Fruit fly (Drosophila melanogaster) whole organism, embryonic: Measurements from ENCODE around the gene Pnn.
A peak's percentile ranks its signal among the peaks of the same experiment; 100 is the strongest.

Experiments
- Aef1 ChIP-seq: fragments of 200-800 bp; sonication (Bioruptor generic); IDR thresholded peaks from 3 replicates; pipeline ENCODE4 v1.3.6; 2022; ENCODE audit warnings: missing biosample characterization, missing genetic modification characterization
- C15 ChIP-seq: fragments of 200-800 bp; sonication (Bioruptor generic); IDR thresholded peaks from 3 replicates; pipeline ENCODE4 v1.3.6; 2022; ENCODE audit warnings: missing biosample characterization, missing genetic modification characterization
- CG10209 ChIP-seq: fragments of 200-800 bp; sonication (Bioruptor generic); optimal IDR thresholded peaks from 3 replicates; lab custom pipeline; 2017; ENCODE audit warnings: missing biosample characterization, mild to moderate bottlenecking, missing genetic modification characterization, missing genetic modification reagents
- CG10267 ChIP-seq: fragments of 200-800 bp; sonication (Bioruptor generic); optimal IDR thresholded peaks from 2 replicates; lab custom pipeline; 2018; ENCODE audit warnings: missing biosample characterization, mild to moderate bottlenecking, missing genetic modification characterization, moderate library complexity
- CG10431 ChIP-seq: fragments of 200-800 bp; sonication (Bioruptor generic); optimal IDR thresholded peaks from 3 replicates; lab custom pipeline; 2018; ENCODE audit warnings: missing biosample characterization, mild to moderate bottlenecking, missing genetic modification characterization
- CG10462 ChIP-seq: fragments of 200-800 bp; sonication (Bioruptor generic); optimal IDR thresholded peaks from 2 replicates; lab custom pipeline; 2016; ENCODE audit warnings: missing biosample characterization, missing genetic modification characterization
- CG11560 ChIP-seq: fragments of 200-800 bp; sonication (Bioruptor generic); IDR thresholded peaks from 3 replicates; pipeline ENCODE4 v1.3.6; 2022; ENCODE audit warnings: missing biosample characterization, missing genetic modification characterization
- CG1233 ChIP-seq: fragments of 200-800 bp; sonication (Bioruptor generic); optimal IDR thresholded peaks from 4 replicates; lab custom pipeline; 2018; ENCODE audit warnings: missing biosample characterization, mild to moderate bottlenecking, missing genetic modification characterization
- CG12391 ChIP-seq: fragments of 200-800 bp; sonication (Bioruptor generic); optimal IDR thresholded peaks from 3 replicates; lab custom pipeline; 2018; ENCODE audit warnings: missing biosample characterization, mild to moderate bottlenecking, missing genetic modification characterization, moderate library complexity
- CG12744 ChIP-seq: fragments of 200-800 bp; sonication (Bioruptor generic); optimal IDR thresholded peaks from 2 replicates; lab custom pipeline; 2016; ENCODE audit warnings: missing biosample characterization, missing genetic modification characterization
- CG15269 ChIP-seq: fragments of 200-800 bp; sonication (Bioruptor generic); optimal IDR thresholded peaks from 2 replicates; lab custom pipeline; 2018; ENCODE audit warnings: missing biosample characterization, mild to moderate bottlenecking, missing genetic modification characterization, moderate library complexity
- CG1529 ChIP-seq: fragments of 200-800 bp; sonication (Bioruptor generic); optimal IDR thresholded peaks from 3 replicates; lab custom pipeline; 2018; ENCODE audit warnings: missing biosample characterization, missing genetic modification characterization
- CG16815 ChIP-seq: fragments of 200-800 bp; sonication (Bioruptor generic); optimal IDR thresholded peaks from 3 replicates; lab custom pipeline; 2017; ENCODE audit warnings: missing biosample characterization, mild to moderate bottlenecking, missing genetic modification characterization
- CG17385 ChIP-seq: fragments of 200-800 bp; sonication (Bioruptor generic); optimal IDR thresholded peaks from 3 replicates; lab custom pipeline; 2018; ENCODE audit warnings: missing biosample characterization, mild to moderate bottlenecking, missing genetic modification characterization
- CG17829 ChIP-seq: fragments of 200-800 bp; optimal IDR thresholded peaks from 2 replicates; lab custom pipeline; 2019; ENCODE audit warnings: missing biosample characterization, mild to moderate bottlenecking, missing genetic modification characterization, moderate library complexity
- CG1792 ChIP-seq: fragments of 200-800 bp; sonication (Bioruptor generic); optimal IDR thresholded peaks from 2 replicates; lab custom pipeline; 2016; ENCODE audit warnings: missing biosample characterization, missing genetic modification characterization
- CG1832 ChIP-seq: fragments of 200-800 bp; sonication (Bioruptor generic); optimal IDR thresholded peaks from 2 replicates; lab custom pipeline; 2017; ENCODE audit warnings: missing biosample characterization, mild to moderate bottlenecking, missing genetic modification characterization, inconsistent platforms
- CG18619 ChIP-seq: fragments of 200-800 bp; sonication (Bioruptor generic); optimal IDR thresholded peaks from 3 replicates; lab custom pipeline; 2017; ENCODE audit warnings: missing biosample characterization, mild to moderate bottlenecking, missing genetic modification characterization
- CG33557 ChIP-seq: fragments of 200-800 bp; sonication (Bioruptor generic); optimal IDR thresholded peaks from 2 replicates; lab custom pipeline; 2019; ENCODE audit warnings: missing biosample characterization, mild to moderate bottlenecking, missing genetic modification characterization, moderate library complexity
- CG42726 ChIP-seq: fragments of 200-800 bp; sonication (Bioruptor generic); IDR thresholded peaks from 2 replicates; pipeline ENCODE4 v1.3.6; 2022; ENCODE audit warnings: missing biosample characterization, missing genetic modification characterization; ENCODE audit not compliant: partially characterized antibody
- CG4854 ChIP-seq: fragments of 200-800 bp; sonication (Bioruptor generic); optimal IDR thresholded peaks from 2 replicates; lab custom pipeline; 2016; ENCODE audit warnings: missing biosample characterization, missing genetic modification characterization, inconsistent platforms
- CG6791 ChIP-seq: fragments of 200-800 bp; sonication (Bioruptor generic); IDR thresholded peaks from 3 replicates; pipeline ENCODE4 v1.3.6; 2022; ENCODE audit warnings: missing biosample characterization, missing genetic modification characterization; ENCODE audit not compliant: partially characterized antibody
- CG8359 ChIP-seq: fragments of 200-800 bp; sonication (Bioruptor generic); optimal IDR thresholded peaks from 2 replicates; lab custom pipeline; 2017; ENCODE audit warnings: missing biosample characterization, mild to moderate bottlenecking, missing genetic modification characterization, borderline replicate concordance
- CG9932 ChIP-seq: fragments of 200-800 bp; sonication (Bioruptor generic); IDR thresholded peaks from 2 replicates; pipeline ENCODE4 v1.3.6; 2022; ENCODE audit warnings: missing biosample characterization, missing genetic modification characterization
- CkIIα-i1 ChIP-seq: fragments of 200-800 bp; sonication (Bioruptor generic); IDR thresholded peaks from 2 replicates; pipeline ENCODE4 v1.3.6; 2022; ENCODE audit warnings: missing biosample characterization, missing genetic modification characterization
- Drgx ChIP-seq: fragments of 200-800 bp; sonication (Bioruptor generic); IDR thresholded peaks from 2 replicates; pipeline ENCODE4 v1.3.6; 2022; ENCODE audit warnings: missing biosample characterization, missing genetic modification characterization
- E2f1 ChIP-seq: fragments of 200-800 bp; sonication (Bioruptor generic); IDR thresholded peaks from 2 replicates; pipeline ENCODE4 v1.3.6; 2022; ENCODE audit warnings: missing biosample characterization, missing genetic modification characterization
- H15 ChIP-seq: fragments of 200-800 bp; sonication (Bioruptor generic); IDR thresholded peaks from 3 replicates; pipeline ENCODE4 v1.3.6; 2022; ENCODE audit warnings: missing biosample characterization, missing genetic modification characterization
- HHEX ChIP-seq: fragments of 200-800 bp; sonication (Bioruptor generic); optimal IDR thresholded peaks from 3 replicates; lab custom pipeline; 2017; ENCODE audit warnings: missing biosample characterization, mild to moderate bottlenecking, missing genetic modification characterization, missing genetic modification reagents
- Hand ChIP-seq: fragments of 200-800 bp; sonication (Bioruptor generic); optimal IDR thresholded peaks from 2 replicates; lab custom pipeline; 2017; ENCODE audit warnings: mild to moderate bottlenecking, missing biosample characterization, missing genetic modification reagents, missing genetic modification characterization
- Mrtf ChIP-seq: fragments of 200-800 bp; sonication (Bioruptor generic); IDR thresholded peaks from 3 replicates; pipeline ENCODE4 v1.3.6; 2022; ENCODE audit warnings: missing biosample characterization, missing genetic modification characterization
- Rfx ChIP-seq: fragments of 200-800 bp; sonication (Bioruptor generic); IDR thresholded peaks from 2 replicates; pipeline ENCODE4 v1.3.6; 2022; ENCODE audit warnings: missing biosample characterization, missing genetic modification characterization
- Sox102F ChIP-seq: fragments of 200-800 bp; sonication (Bioruptor generic); optimal IDR thresholded peaks from 2 replicates; lab custom pipeline; 2018; ENCODE audit warnings: missing biosample characterization, mild to moderate bottlenecking, missing genetic modification characterization, moderate library complexity
- Ssrp ChIP-seq: fragments of 200-800 bp; sonication (Bioruptor generic); optimal IDR thresholded peaks from 2 replicates; lab custom pipeline; 2018; ENCODE audit warnings: missing biosample characterization, mild to moderate bottlenecking, missing genetic modification characterization, moderate library complexity
- Vsx1 ChIP-seq: fragments of 200-800 bp; sonication (Bioruptor generic); optimal IDR thresholded peaks from 2 replicates; lab custom pipeline; 2017; ENCODE audit warnings: missing biosample characterization, mild to moderate bottlenecking, missing genetic modification characterization, missing genetic modification reagents
- YL-1 ChIP-seq: fragments of 200-800 bp; sonication (Bioruptor generic); optimal IDR thresholded peaks from 3 replicates; lab custom pipeline; 2017; ENCODE audit warnings: missing biosample characterization, mild to moderate bottlenecking, missing genetic modification characterization
- cg ChIP-seq: fragments of 200-800 bp; sonication (Bioruptor generic); optimal IDR thresholded peaks from 3 replicates; lab custom pipeline; 2019; ENCODE audit warnings: missing biosample characterization, mild to moderate bottlenecking, missing genetic modification characterization, moderate library complexity
- chm ChIP-seq: fragments of 200-800 bp; sonication (Bioruptor generic); IDR thresholded peaks from 2 replicates; pipeline ENCODE4 v1.3.6; 2022; ENCODE audit warnings: missing biosample characterization, missing genetic modification characterization
- croc ChIP-seq: fragments of 200-800 bp; sonication (Bioruptor generic); conservative IDR thresholded peaks from 3 replicates; pipeline ENCODE4 v1.3.6; 2022; ENCODE audit warnings: missing biosample characterization, missing genetic modification characterization
- dimm ChIP-seq: fragments of 200-800 bp; sonication (Bioruptor generic); IDR thresholded peaks from 2 replicates; pipeline ENCODE4 v1.3.6; 2022; ENCODE audit warnings: missing biosample characterization, missing genetic modification characterization
- eve ChIP-seq, 2 experiments: fragments of >200 bp; optimal IDR thresholded peaks; 2 replicates each; lab custom pipeline; 2017; ENCODE audit warnings: missing biosample characterization in 2 of 2, missing genetic modification characterization in 2 of 2
- fd102C ChIP-seq: fragments of 200-800 bp; sonication (Bioruptor generic); optimal IDR thresholded peaks from 2 replicates; lab custom pipeline; 2018; ENCODE audit warnings: missing biosample characterization, mild to moderate bottlenecking, missing genetic modification characterization, moderate library complexity
- fu2 ChIP-seq: fragments of 200-800 bp; sonication (Bioruptor generic); optimal IDR thresholded peaks from 2 replicates; lab custom pipeline; 2016; ENCODE audit warnings: missing biosample characterization, missing genetic modification characterization
- ind ChIP-seq: fragments of 200-800 bp; sonication (Bioruptor generic); optimal IDR thresholded peaks from 3 replicates; lab custom pipeline; 2016; ENCODE audit warnings: missing biosample characterization, missing genetic modification characterization
- luna ChIP-seq: fragments of 200-800 bp; sonication (Bioruptor generic); optimal IDR thresholded peaks from 2 replicates; lab custom pipeline; 2016; ENCODE audit warnings: missing biosample characterization, missing genetic modification characterization
- odd ChIP-seq: fragments of 200-800 bp; sonication (Bioruptor generic); optimal IDR thresholded peaks from 2 replicates; lab custom pipeline; 2017; ENCODE audit warnings: missing biosample characterization, mild to moderate bottlenecking, missing genetic modification characterization
- run ChIP-seq: fragments of 200-800 bp; sonication (Bioruptor generic); optimal IDR thresholded peaks from 3 replicates; lab custom pipeline; 2018; ENCODE audit warnings: missing biosample characterization, mild to moderate bottlenecking, missing genetic modification characterization
- sr ChIP-seq: fragments of 200-800 bp; sonication (Bioruptor generic); IDR thresholded peaks from 3 replicates; pipeline ENCODE4 v1.3.6; 2022; ENCODE audit warnings: missing biosample characterization, missing genetic modification characterization
- tgo ChIP-seq: fragments of 200-800 bp; sonication (Bioruptor generic); IDR thresholded peaks from 3 replicates; pipeline ENCODE4 v1.3.6; 2022; ENCODE audit warnings: missing biosample characterization, missing genetic modification characterization
- tio ChIP-seq: fragments of 200-800 bp; sonication (Bioruptor generic); optimal IDR thresholded peaks from 2 replicates; lab custom pipeline; 2017; ENCODE audit warnings: missing biosample characterization, missing genetic modification characterization, inconsistent platforms
- trh ChIP-seq: fragments of 200-800 bp; sonication (Bioruptor generic); optimal IDR thresholded peaks from 2 replicates; lab custom pipeline; 2016; ENCODE audit warnings: missing biosample characterization, missing genetic modification characterization

Gene Pnn

dm6 chr3R:9705008-9705628 is 35.6 kb upstream of the Pnn start, which contains the start of gene Unc-115a (continued):
- TF ChIP-seq cg (GFP tag; lab: Kevin White, UChicago) (peak; percentile 93), chm (GFP tag; lab: Robert Waterston, UW) (no peak), run (tag; lab: Kevin White, UChicago) (no peak), CG1792 (GFP tag; lab: Kevin White, UChicago) (no peak), E2f1 (GFP tag; lab: Robert Waterston, UW) (no peak), CG17829 (tag; lab: Kevin White, UChicago) (peak; percentile 78), CG1529 (GFP tag; lab: Kevin White, UChicago) (no peak), CG42726 (no peak), CG12744 (peak; percentile 58), C15 (GFP tag; lab: Robert Waterston, UW) (no peak), sr (no peak), CG18619 (GFP tag; lab: Kevin White, UChicago) (no peak), fd102C (GFP tag; lab: Kevin White, UChicago) (peak; percentile 22), CkIIα-i1 (GFP tag; lab: Robert Waterston, UW) (no peak), tio (GFP tag; lab: Kevin White, UChicago) (no peak), fu2 (GFP tag; lab: Kevin White, UChicago) (no peak), Vsx1 (GFP tag; lab: Kevin White, UChicago) (no peak), CG10431 (GFP tag; lab: Kevin White, UChicago) (peak; percentile 32), eve (GFP tag; optimal IDR thresholded peaks at IDR 0.05; lab: Kevin White, UChicago) (no peak), CG8359 (GFP tag; lab: Kevin White, UChicago) (no peak), CG9932 (GFP tag; lab: Robert Waterston, UW) (no peak), croc (GFP tag; lab: Robert Waterston, UW) (no peak), Aef1 (GFP tag; lab: Robert Waterston, UW) (no peak), luna (GFP tag; lab: Kevin White, UChicago) (peak; percentile 8), trh (GFP tag; lab: Kevin White, UChicago) (no peak), CG15269 (no peak), tgo (GFP tag; lab: Robert Waterston, UW) (no peak), CG17385 (GFP tag; lab: Kevin White, UChicago) (no peak), CG4854 (no peak), CG33557 (GFP tag; lab: Kevin White, UChicago) (peak; percentile 26), CG10209 (GFP tag; lab: Kevin White, UChicago) (peak; percentile 4), ind (GFP tag; lab: Kevin White, UChicago) (no peak), CG1832 (GFP tag; lab: Kevin White, UChicago) (no peak), Drgx (GFP tag; lab: Robert Waterston, UW) (no peak), Ssrp (tag; lab: Kevin White, UChicago) (no peak), CG6791 (GFP tag; lab: Robert Waterston, UW) (no peak), CG16815 (GFP tag; lab: Kevin White, UChicago) (no peak), Hand (GFP tag; lab: Kevin White, UChicago) (peak; percentile 28), dimm (no peak), CG11560 (no peak), CG10462 (GFP tag; lab: Kevin White, UChicago) (peak; percentile 46), YL-1 (GFP tag; lab: Kevin White, UChicago) (peak; percentile 75), Sox102F (no peak), Mrtf (GFP tag; lab: Robert Waterston, UW) (no peak), Rfx (GFP tag; lab: Robert Waterston, UW) (no peak), H15 (GFP tag; lab: Robert Waterston, UW) (no peak), HHEX (GFP tag; lab: Kevin White, UChicago) (no peak), CG12391 (tag; lab: Kevin White, UChicago) (peak; percentile 59), CG10267 (tag; lab: Kevin White, UChicago) (peak; percentile 74), odd (no peak), CG1233 (GFP tag; lab: Kevin White, UChicago) (peak; percentile 5)
